Fruit fly (Drosophila melanogaster): ENCODE results near the gene X11Lbeta.
"Not testable (repeated sequence)": the region's sequence is repeated elsewhere in the genome, so short reads cannot be mapped to it uniquely, and the experiment has no call there.

X11Lbeta gene

dm6 chrX:10621202-10621990 is 6.1 kb upstream of the X11Lbeta start (continued):
- TF ChIP-seq CG6689 (GFP tag; IDR thresholded peaks at IDR 0.05) (peak; percentile 38; the same call in 1 of the 2 replicates), fd102C (GFP tag; optimal IDR thresholded peaks at IDR 0.05) (no peak), CG12155 (GFP tag; optimal IDR thresholded peaks at IDR 0.05) (peak; percentile 61), CG3838 (GFP tag; optimal IDR thresholded peaks at IDR 0.05) (peak; percentile 94), pzg (GFP tag; optimal IDR thresholded peaks at IDR 0.05) (peak; percentile 18), ap (GFP tag; IDR thresholded peaks at IDR 0.05) (no peak), CG7839 (tag; optimal IDR thresholded peaks at IDR 0.05) (no peak), Ets65A (GFP tag) (peak; percentile 77), CG15514 (GFP tag; optimal IDR thresholded peaks at IDR 0.05) (peak; percentile 8), Fer3 (tag; optimal IDR thresholded peaks at IDR 0.05) (no peak), gro (GFP tag; optimal IDR thresholded peaks at IDR 0.05) (no peak), Fer2 (tag; optimal IDR thresholded peaks at IDR 0.05) (no peak), row (GFP tag; IDR thresholded peaks at IDR 0.05) (peak; percentile 39; the same call in 1 of the 3 replicates), salm (tag; optimal IDR thresholded peaks at IDR 0.05) (no peak), wek (GFP tag; optimal IDR thresholded peaks at IDR 0.05) (peak; percentile 44), CG10565 (GFP tag; optimal IDR thresholded peaks at IDR 0.05) (no peak), CG4730 (GFP tag; IDR thresholded peaks at IDR 0.05) (no peak), B-H2 (GFP tag; optimal IDR thresholded peaks at IDR 0.05) (peak; percentile 31), chn (GFP tag; optimal IDR thresholded peaks at IDR 0.05) (no peak), hbn (GFP tag; IDR thresholded peaks at IDR 0.05; ENCODE audit: partially characterized antibody) (no peak), NFAT (GFP tag; IDR thresholded peaks at IDR 0.05) (peak; percentile 17; the same call in 1 of the 2 replicates), CG2712 (tag; optimal IDR thresholded peaks at IDR 0.05) (no peak)

DNA sequence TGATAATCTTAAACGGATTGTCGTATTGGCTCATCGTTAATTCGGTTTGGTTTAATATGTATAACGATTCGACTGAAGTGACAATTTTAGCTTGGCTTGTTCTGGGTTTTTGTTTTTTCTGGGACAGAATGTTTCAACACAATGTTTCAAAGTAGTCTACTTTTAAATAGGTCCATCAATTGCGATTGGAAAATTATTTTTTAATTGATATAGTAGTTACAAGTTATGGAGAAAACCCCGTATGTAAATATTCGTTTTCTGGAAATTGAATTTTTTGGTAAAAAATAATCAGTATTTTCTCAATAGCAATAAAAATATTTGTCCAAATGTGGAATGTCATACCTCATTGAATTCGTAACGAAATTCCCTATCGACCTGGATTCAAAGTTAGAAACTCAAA is 4.4 kb upstream of the X11Lbeta start, which contains the start of gene Rab9Db:
Gene Rab9Db (minus strand): TSS at position 101 of the 400 bp plus-strand sequence.
- not testable (repeated sequence) for TF ChIP-seq Max (GFP tag; optimal IDR thresholded peaks at IDR 0.05); CG12744 (GFP tag; optimal IDR thresholded peaks at IDR 0.05); ranshi (GFP tag; IDR thresholded peaks at IDR 0.05)

dm6 chrX:10628874-10629273 is 1.3 kb downstream of the X11Lbeta start:
- TF ChIP-seq da (GFP tag; optimal IDR thresholded peaks at IDR 0.05) (no peak), CG10959 (GFP tag; IDR thresholded peaks at IDR 0.05) (no peak), Dip2 (GFP tag; IDR thresholded peaks at IDR 0.05) (no peak), Atf6 (GFP tag; IDR thresholded peaks at IDR 0.05) (0 out of 2 replicates have a peak, but pooled peaks have one; percentile 13), CG17802 (tag; optimal IDR thresholded peaks at IDR 0.05) (no peak), Trl (optimal IDR thresholded peaks at IDR 0.05) (no peak), Trl (GFP tag; optimal IDR thresholded peaks at IDR 0.05) (peak; percentile 45), dmrt99B (tag; optimal IDR thresholded peaks at IDR 0.05) (peak; percentile 62), CG16779 (GFP tag; IDR thresholded peaks at IDR 0.05) (no peak), Scr (GFP tag; IDR thresholded peaks at IDR 0.05; ENCODE audit: partially characterized antibody) (no peak), sima (GFP tag; optimal IDR thresholded peaks at IDR 0.05) (no peak), nmo (GFP tag; optimal IDR thresholded peaks at IDR 0.05) (peak; percentile 57), CG10274 (GFP tag; optimal IDR thresholded peaks at IDR 0.05) (no peak), CG18619 (GFP tag; optimal IDR thresholded peaks at IDR 0.05) (peak; percentile 56), CG15479 (GFP tag; optimal IDR thresholded peaks at IDR 0.05) (no peak), CG12071 (GFP tag; optimal IDR thresholded peaks at IDR 0.05) (no peak), Ptx1 (GFP tag; IDR thresholded peaks at IDR 0.05) (peak; percentile 33; the same call in 1 of the 2 replicates), Bdp1 (GFP tag; optimal IDR thresholded peaks at IDR 0.05) (no peak), Sry-δ (GFP tag; optimal IDR thresholded peaks at IDR 0.05) (no peak), bcd (GFP tag; optimal IDR thresholded peaks at IDR 0.05) (peak; percentile 42), mld (GFP tag; IDR thresholded peaks at IDR 0.05; ENCODE audit: partially characterized antibody) (no peak), CG5180 (GFP tag; optimal IDR thresholded peaks at IDR 0.05) (peak; percentile 9), ranshi (GFP tag; IDR thresholded peaks at IDR 0.05) (no peak), E2f2 (GFP tag; IDR thresholded peaks at IDR 0.05) (no peak; the same call in 1 of the 2 replicates)
